Worm (Caenorhabditis elegans) whole organism, L1 larva: ENCODE results near the gene Y34B4A.7.
A peak's percentile ranks its signal among the peaks of the same experiment; 100 is the strongest.

ENCODE experiments used
- C16A3.4 ChIP-seq: fragments of 150-350 bp; optimal IDR thresholded peaks from 2 replicates; lab custom pipeline; 2014; ENCODE audit warnings: missing biosample characterization, missing genetic modification characterization
- C34B4.2 ChIP-seq: sonication (generic microtip); optimal IDR thresholded peaks from 2 replicates; lab custom pipeline; 2017; ENCODE audit warnings: mild to moderate bottlenecking, missing genetic modification characterization, missing compliant biosample characterization
- Y116A8C.19 ChIP-seq: sonication (generic microtip); optimal IDR thresholded peaks from 2 replicates; lab custom pipeline; 2016; ENCODE audit warnings: missing compliant biosample characterization, missing genetic modification characterization, borderline replicate concordance
- aha-1 ChIP-seq: fragments of 150-350 bp; optimal IDR thresholded peaks from 2 replicates; lab custom pipeline; 2014; ENCODE audit warnings: missing biosample characterization, missing genetic modification characterization
- ceh-82 ChIP-seq, 3 experiments: fragments of 150-350 bp in 1 of 3; sonication (generic microtip) in 2 of 3; optimal IDR thresholded peaks; 2 replicates each; lab custom pipeline; 2014 to 2017; ENCODE audit warnings: missing biosample characterization in 3 of 3, missing genetic modification characterization in 3 of 3
- dsc-1 ChIP-seq: sonication (generic microtip); optimal IDR thresholded peaks from 2 replicates; lab custom pipeline; 2016; ENCODE audit warnings: mild to moderate bottlenecking, missing genetic modification characterization, missing compliant biosample characterization
- efl-3 ChIP-seq: fragments of 200-800 bp; sonication (Bioruptor generic); optimal IDR thresholded peaks from 2 replicates; lab custom pipeline; 2018; ENCODE audit warnings: mild to moderate bottlenecking, missing genetic modification characterization, missing compliant biosample characterization
- egl-13 ChIP-seq: sonication (generic microtip); optimal IDR thresholded peaks from 2 replicates; lab custom pipeline; 2016; ENCODE audit warnings: missing genotype, missing genetic modification reagents, missing genetic modification characterization, missing compliant biosample characterization
- egl-27 ChIP-seq, 2 experiments: fragments of 150-350 bp in 1 of 2; sonication (generic microtip); optimal IDR thresholded peaks; 3 replicates each; lab custom pipeline; 2017 to 2018; ENCODE audit warnings: missing biosample characterization in 2 of 2, missing genetic modification characterization in 2 of 2, missing genetic modification reagents in 2 of 2
- elt-2 ChIP-seq: sonication (generic microtip); optimal IDR thresholded peaks from 2 replicates; lab custom pipeline; 2016; ENCODE audit warnings: missing genetic modification characterization, mild to moderate bottlenecking, inconsistent platforms, missing compliant biosample characterization, missing genetic modification reagents
- fkh-4 ChIP-seq: sonication (generic microtip); optimal IDR thresholded peaks from 2 replicates; lab custom pipeline; 2016; ENCODE audit warnings: missing compliant biosample characterization, missing genetic modification characterization, borderline replicate concordance
- fos-1 ChIP-seq: fragments of 150-350 bp; optimal IDR thresholded peaks from 2 replicates; lab custom pipeline; 2014; ENCODE audit warnings: missing biosample characterization, missing genetic modification characterization
- hlh-4 ChIP-seq: sonication (generic microtip); optimal IDR thresholded peaks from 2 replicates; lab custom pipeline; 2016; ENCODE audit warnings: mild to moderate bottlenecking, missing genetic modification characterization, missing compliant biosample characterization
- hpl-2 ChIP-seq: fragments of 150-350 bp; optimal IDR thresholded peaks from 2 replicates; lab custom pipeline; 2014; ENCODE audit warnings: missing biosample characterization, missing genetic modification reagents, missing genetic modification characterization
- lin-13 ChIP-seq: fragments of 150-350 bp; optimal IDR thresholded peaks from 2 replicates; lab custom pipeline; 2014; ENCODE audit warnings: missing biosample characterization, missing genetic modification reagents, missing genetic modification characterization
- lin-14 ChIP-seq: fragments of 200-800 bp; sonication (Bioruptor generic); optimal IDR thresholded peaks from 2 replicates; lab custom pipeline; 2018; ENCODE audit warnings: mild to moderate bottlenecking, missing genetic modification characterization, moderate library complexity, missing compliant biosample characterization
- lin-39 ChIP-seq: fragments of 150-350 bp; optimal IDR thresholded peaks from 2 replicates; lab custom pipeline; 2014; ENCODE audit warnings: missing biosample characterization, missing genetic modification reagents, missing genetic modification characterization
- nhr-11 ChIP-seq: fragments of 150-350 bp; optimal IDR thresholded peaks from 2 replicates; lab custom pipeline; 2014; ENCODE audit warnings: missing biosample characterization, missing genetic modification characterization
- nhr-19 ChIP-seq: fragments of 200-800 bp; sonication (Bioruptor generic); conservative IDR thresholded peaks from 2 replicates; pipeline ENCODE4 v1.3.6; 2022; ENCODE audit warnings: missing genetic modification characterization, missing compliant biosample characterization
- nhr-20 ChIP-seq: sonication (generic microtip); optimal IDR thresholded peaks from 2 replicates; lab custom pipeline; 2016; ENCODE audit warnings: mild to moderate bottlenecking, missing genetic modification characterization, missing compliant biosample characterization
- nhr-237 ChIP-seq: fragments of 150-350 bp; optimal IDR thresholded peaks from 2 replicates; lab custom pipeline; 2014; ENCODE audit warnings: missing biosample characterization, missing genetic modification characterization
- nhr-71 ChIP-seq: sonication (generic microtip); optimal IDR thresholded peaks from 2 replicates; lab custom pipeline; 2016; ENCODE audit warnings: mild to moderate bottlenecking, missing genetic modification characterization, moderate library complexity, missing compliant biosample characterization
- nhr-77 ChIP-seq: fragments of 150-350 bp; optimal IDR thresholded peaks from 2 replicates; lab custom pipeline; 2014; ENCODE audit warnings: missing biosample characterization, missing genetic modification characterization
- nhr-90 ChIP-seq: sonication (generic microtip); optimal IDR thresholded peaks from 2 replicates; lab custom pipeline; 2016; ENCODE audit warnings: mild to moderate bottlenecking, missing genetic modification characterization, missing compliant biosample characterization; ENCODE audit not compliant: poor library complexity
- pag-3 ChIP-seq: sonication (generic microtip); optimal IDR thresholded peaks from 2 replicates; lab custom pipeline; 2017; ENCODE audit warnings: missing genetic modification characterization, mild to moderate bottlenecking, missing compliant biosample characterization, antibody characterized with exemption, borderline replicate concordance; ENCODE audit not compliant: insufficient read depth
- sox-4 ChIP-seq: sonication (generic microtip); optimal IDR thresholded peaks from 2 replicates; lab custom pipeline; 2016; ENCODE audit warnings: missing genetic modification characterization, missing compliant biosample characterization
- sptf-1 ChIP-seq: fragments of 150-350 bp; optimal IDR thresholded peaks from 2 replicates; lab custom pipeline; 2014; ENCODE audit warnings: missing biosample characterization, missing genetic modification characterization
- tbx-2 ChIP-seq: sonication (generic microtip); optimal IDR thresholded peaks from 2 replicates; lab custom pipeline; 2016; ENCODE audit warnings: missing genetic modification characterization, missing compliant biosample characterization
- tlp-1 ChIP-seq: fragments of 150-350 bp; optimal IDR thresholded peaks from 2 replicates; lab custom pipeline; 2014; ENCODE audit warnings: missing biosample characterization, missing genetic modification characterization
- unc-30 ChIP-seq: sonication (generic microtip); optimal IDR thresholded peaks from 2 replicates; lab custom pipeline; 2017; ENCODE audit warnings: missing biosample characterization, missing genetic modification characterization
- zag-1 ChIP-seq: fragments of 150-350 bp; optimal IDR thresholded peaks from 2 replicates; lab custom pipeline; 2014; ENCODE audit warnings: missing biosample characterization, missing genetic modification characterization
- zip-4 ChIP-seq: fragments of 200-800 bp; sonication (Bioruptor generic); optimal IDR thresholded peaks from 2 replicates; lab custom pipeline; 2018; ENCODE audit warnings: mild to moderate bottlenecking, missing genetic modification characterization, moderate library complexity, missing compliant biosample characterization
- ztf-11 ChIP-seq, 2 experiments: sonication (generic microtip); optimal IDR thresholded peaks; 2 replicates each; lab custom pipeline; 2016 to 2017; ENCODE audit warnings: missing genetic modification characterization in 2 of 2, missing biosample characterization in 1 of 2, missing compliant biosample characterization in 1 of 2

Y34B4A.7 gene

ce11 chrX:5255320-5255719 lies 11.2 kb downstream of the Y34B4A.7 start:
- TF ChIP-seq nhr-19 (no peak), zip-4 (GFP tag; lab: Kevin White, UChicago) (no peak), ceh-82 (tag; optimal IDR thresholded peaks at IDR 0.05; lab: Kevin White, UChicago) (no peak), unc-30 (no peak), elt-2 (peak; percentile 64)

ce11 chrX:5256999-5257398 lies 12.9 kb downstream of the Y34B4A.7 start, which contains the start of gene nspg-12:
TSS of gene nspg-12 (plus strand) at chrX:5257299.
- no peak for TF ChIP-seq unc-30
- no peak for TF ChIP-seq sox-4
- TF ChIP-seq elt-2, result peak; percentile 52

ce11 chrX:5260389-5260788 lies 16.3 kb downstream of the Y34B4A.7 start:
- TF ChIP-seq fkh-4 (tag; lab: Kevin White, UChicago), result peak; percentile 86
- no peak for TF ChIP-seq efl-3 (GFP tag; lab: Kevin White, UChicago)
- peak; percentile 97 for TF ChIP-seq dsc-1 (tag; lab: Kevin White, UChicago)

ce11 chrX:5262033-5262432 lies 17.9 kb downstream of the Y34B4A.7 start:
- TF ChIP-seq tlp-1 (tag; lab: Kevin White, UChicago) (peak; percentile 6), nhr-71 (no peak), elt-2 (peak; percentile 31), lin-39 (tag; lab: Kevin White, UChicago) (no peak), nhr-20 (no peak), lin-13 (GFP tag; lab: Kevin White, UChicago) (no peak), zag-1 (tag; lab: Kevin White, UChicago) (no peak), fos-1 (no peak)

ce11 chrX:5263585-5263984 lies 19.4 kb downstream of the Y34B4A.7 start:
- TF ChIP-seq dsc-1 (tag; lab: Kevin White, UChicago) (peak; percentile 9), lin-14 (no peak)

ce11 chrX:5264026-5264425 lies 19.9 kb downstream of the Y34B4A.7 start, which contains the start of gene Y34B4A.4:
TSS of gene Y34B4A.4 (plus strand) at chrX:5264326.
- no peak for TF ChIP-seq hpl-2 (GFP tag; lab: Kevin White, UChicago)
- TF ChIP-seq Y116A8C.19 (tag; lab: Kevin White, UChicago), result no peak
- TF ChIP-seq hlh-4, result no peak
- TF ChIP-seq, all 84 proteins: peak for 0

ce11 chrX:5265356-5265755 lies 21.2 kb downstream of the Y34B4A.7 start:
- TF ChIP-seq lin-13 (GFP tag; lab: Kevin White, UChicago) (no peak), tbx-2 (tag; lab: Kevin White, UChicago) (no peak), sptf-1 (tag; lab: Kevin White, UChicago) (no peak), lin-14 (no peak), ztf-11 (tag; optimal IDR thresholded peaks at IDR 0.05; lab: Kevin White, UChicago) (no peak), nhr-11 (no peak), egl-27 (tag; optimal IDR thresholded peaks at IDR 0.05; lab: Kevin White, UChicago) (no peak), egl-13 (no peak), zag-1 (tag; lab: Kevin White, UChicago) (no peak), aha-1 (no peak), C34B4.2 (tag; lab: Kevin White, UChicago) (no peak), nhr-90 (no peak), lin-39 (tag; lab: Kevin White, UChicago) (no peak), nhr-77 (no peak), C16A3.4 (tag; lab: Kevin White, UChicago) (no peak), nhr-237 (tag; lab: Kevin White, UChicago) (no peak), pag-3 (tag; lab: Kevin White, UChicago) (no peak)
